Fruit fly (Drosophila melanogaster) whole organism, embryonic: Measurements from ENCODE around the gene TTLL4B.

ENCODE experiments used
- Blimp-1 ChIP-seq: fragments of 200-800 bp; sonication (Bioruptor generic); optimal IDR thresholded peaks from 3 replicates; lab custom pipeline; 2018; ENCODE audit warnings: missing biosample characterization, missing genetic modification characterization, mild to moderate bottlenecking, moderate library complexity, missing genetic modification reagents
- CG10267 ChIP-seq: fragments of 200-800 bp; sonication (Bioruptor generic); optimal IDR thresholded peaks from 2 replicates; lab custom pipeline; 2018; ENCODE audit warnings: missing biosample characterization, mild to moderate bottlenecking, missing genetic modification characterization, moderate library complexity
- CG11093 ChIP-seq: fragments of 200-800 bp; sonication (Bioruptor generic); IDR thresholded peaks from 3 replicates; pipeline ENCODE4 v1.3.6; 2022; ENCODE audit warnings: missing biosample characterization, missing genetic modification characterization
- CG11398 ChIP-seq: fragments of 200-800 bp; sonication (Bioruptor generic); optimal IDR thresholded peaks from 2 replicates; lab custom pipeline; 2016; ENCODE audit warnings: missing biosample characterization, missing genetic modification characterization
- CG1233 ChIP-seq: fragments of 200-800 bp; sonication (Bioruptor generic); optimal IDR thresholded peaks from 4 replicates; lab custom pipeline; 2018; ENCODE audit warnings: missing biosample characterization, mild to moderate bottlenecking, missing genetic modification characterization
- CG14050 ChIP-seq: fragments of 200-800 bp; sonication (Bioruptor generic); IDR thresholded peaks from 3 replicates; pipeline ENCODE4 v1.3.6; 2022; ENCODE audit warnings: missing biosample characterization, missing genetic modification characterization
- CG15269 ChIP-seq: fragments of 200-800 bp; sonication (Bioruptor generic); optimal IDR thresholded peaks from 2 replicates; lab custom pipeline; 2018; ENCODE audit warnings: missing biosample characterization, mild to moderate bottlenecking, missing genetic modification characterization, moderate library complexity
- CG1603 ChIP-seq: fragments of 200-800 bp; sonication (Bioruptor generic); optimal IDR thresholded peaks from 2 replicates; lab custom pipeline; 2019; ENCODE audit warnings: missing biosample characterization, mild to moderate bottlenecking, missing genetic modification characterization, moderate library complexity
- CG17568 ChIP-seq: fragments of 200-800 bp; sonication (Bioruptor generic); optimal IDR thresholded peaks from 2 replicates; lab custom pipeline; 2018; ENCODE audit warnings: missing biosample characterization, mild to moderate bottlenecking, missing genetic modification characterization, moderate library complexity
- CG18599 ChIP-seq: fragments of 200-800 bp; sonication (Bioruptor generic); optimal IDR thresholded peaks from 3 replicates; lab custom pipeline; 2017; ENCODE audit warnings: missing biosample characterization, missing genetic modification characterization, mild to moderate bottlenecking, moderate library complexity, missing genetic modification reagents
- CG2875 ChIP-seq: fragments of 200-800 bp; sonication (Bioruptor generic); optimal IDR thresholded peaks from 2 replicates; lab custom pipeline; 2017; ENCODE audit warnings: missing biosample characterization, mild to moderate bottlenecking, missing genetic modification characterization, missing genetic modification reagents
- CG31388 ChIP-seq: fragments of 200-800 bp; sonication (Bioruptor generic); optimal IDR thresholded peaks from 2 replicates; lab custom pipeline; 2016; ENCODE audit warnings: missing biosample characterization, missing genetic modification characterization
- CG33213 ChIP-seq: fragments of 200-800 bp; sonication (Bioruptor generic); optimal IDR thresholded peaks from 3 replicates; lab custom pipeline; 2016; ENCODE audit warnings: missing biosample characterization, missing genetic modification characterization
- CG34422 ChIP-seq: fragments of 200-800 bp; sonication (Bioruptor generic); IDR thresholded peaks from 3 replicates; pipeline ENCODE4 v1.3.6; 2022; ENCODE audit warnings: missing biosample characterization, missing genetic modification characterization
- CG3995 ChIP-seq: fragments of 200-800 bp; sonication (Bioruptor generic); optimal IDR thresholded peaks from 3 replicates; lab custom pipeline; 2016; ENCODE audit warnings: missing biosample characterization, missing genetic modification characterization
- CG4282 ChIP-seq: fragments of 200-800 bp; sonication (Bioruptor generic); optimal IDR thresholded peaks from 2 replicates; lab custom pipeline; 2016; ENCODE audit warnings: missing biosample characterization, missing genetic modification characterization
- CG6254 ChIP-seq: fragments of 200-800 bp; sonication (Bioruptor generic); optimal IDR thresholded peaks from 3 replicates; lab custom pipeline; 2017; ENCODE audit warnings: mild to moderate bottlenecking, missing biosample characterization, missing genetic modification reagents, missing genetic modification characterization
- CG7556 ChIP-seq: fragments of 200-800 bp; sonication (Bioruptor generic); optimal IDR thresholded peaks from 2 replicates; lab custom pipeline; 2017; ENCODE audit warnings: missing biosample characterization, mild to moderate bottlenecking, missing genetic modification characterization
- CG7839 ChIP-seq: fragments of 200-800 bp; sonication (Bioruptor generic); optimal IDR thresholded peaks from 3 replicates; lab custom pipeline; 2018; ENCODE audit warnings: missing biosample characterization, mild to moderate bottlenecking, missing genetic modification characterization, moderate library complexity
- CG7928 ChIP-seq: fragments of 200-800 bp; sonication (Bioruptor generic); optimal IDR thresholded peaks from 2 replicates; lab custom pipeline; 2017; ENCODE audit warnings: missing biosample characterization, mild to moderate bottlenecking, missing genetic modification characterization
- CG8388 ChIP-seq: fragments of 200-800 bp; sonication (Bioruptor generic); optimal IDR thresholded peaks from 2 replicates; lab custom pipeline; 2019; ENCODE audit warnings: missing biosample characterization, mild to moderate bottlenecking, missing genetic modification characterization, moderate library complexity
- CG9876 ChIP-seq: fragments of 200-800 bp; sonication (Bioruptor generic); optimal IDR thresholded peaks from 2 replicates; lab custom pipeline; 2016; ENCODE audit warnings: missing biosample characterization, missing genetic modification characterization
- D19A ChIP-seq: fragments of 200-800 bp; optimal IDR thresholded peaks from 3 replicates; lab custom pipeline; 2019; ENCODE audit warnings: missing biosample characterization, mild to moderate bottlenecking, missing genetic modification characterization, moderate library complexity
- Ets65A ChIP-seq: fragments of 200-800 bp; sonication (Bioruptor generic); peaks from one replicate; lab custom pipeline; 2016; ENCODE audit warnings: missing biosample characterization, missing genetic modification characterization
- Fer3 ChIP-seq: fragments of 200-800 bp; sonication (Bioruptor generic); optimal IDR thresholded peaks from 2 replicates; lab custom pipeline; 2018; ENCODE audit warnings: missing biosample characterization, mild to moderate bottlenecking, missing genetic modification characterization, moderate library complexity
- GATAe ChIP-seq: fragments of 200-800 bp; sonication (Bioruptor generic); conservative IDR thresholded peaks from 2 replicates; pipeline ENCODE4 v1.3.6; 2022; ENCODE audit warnings: missing biosample characterization, missing genetic modification characterization
- HLH54F ChIP-seq: fragments of 200-800 bp; sonication (Bioruptor generic); optimal IDR thresholded peaks from 3 replicates; lab custom pipeline; 2016; ENCODE audit warnings: missing biosample characterization, missing genetic modification characterization
- Myb ChIP-seq: fragments of 200-800 bp; sonication (Bioruptor generic); optimal IDR thresholded peaks from 2 replicates; lab custom pipeline; 2016; ENCODE audit warnings: missing biosample characterization, missing genetic modification characterization
- Oaz ChIP-seq: fragments of 200-800 bp; sonication (Bioruptor generic); IDR thresholded peaks from 2 replicates; pipeline ENCODE4 v1.3.6; 2022; ENCODE audit warnings: missing biosample characterization, missing genetic modification characterization
- Oli ChIP-seq: fragments of 200-800 bp; sonication (Bioruptor generic); optimal IDR thresholded peaks from 2 replicates; lab custom pipeline; 2018; ENCODE audit warnings: missing biosample characterization, mild to moderate bottlenecking, missing genetic modification characterization, moderate library complexity
- Opbp ChIP-seq: fragments of 200-800 bp; sonication (Bioruptor generic); IDR thresholded peaks from 3 replicates; pipeline ENCODE4 v1.3.6; 2022; ENCODE audit warnings: missing biosample characterization, missing genetic modification characterization; ENCODE audit not compliant: partially characterized antibody
- Sox100B ChIP-seq: fragments of 200-800 bp; sonication (Bioruptor generic); optimal IDR thresholded peaks from 3 replicates; lab custom pipeline; 2018; ENCODE audit warnings: missing biosample characterization, mild to moderate bottlenecking, missing genetic modification characterization
- Xrp1 ChIP-seq: fragments of 200-800 bp; sonication (Bioruptor generic); IDR thresholded peaks from 2 replicates; pipeline ENCODE4 v1.3.6; 2022; ENCODE audit warnings: missing biosample characterization, missing genetic modification characterization
- bbx ChIP-seq: fragments of 200-800 bp; sonication (Bioruptor generic); IDR thresholded peaks from 2 replicates; pipeline ENCODE4 v1.3.6; 2022; ENCODE audit warnings: missing biosample characterization, missing genetic modification characterization; ENCODE audit not compliant: partially characterized antibody
- bowl ChIP-seq: fragments of 200-800 bp; sonication (Bioruptor generic); IDR thresholded peaks from 2 replicates; pipeline ENCODE4 v1.3.6; 2022; ENCODE audit warnings: missing biosample characterization, missing genetic modification characterization
- croc ChIP-seq: fragments of 200-800 bp; sonication (Bioruptor generic); conservative IDR thresholded peaks from 3 replicates; pipeline ENCODE4 v1.3.6; 2022; ENCODE audit warnings: missing biosample characterization, missing genetic modification characterization
- disco-r ChIP-seq: fragments of 200-800 bp; sonication (Bioruptor generic); optimal IDR thresholded peaks from 2 replicates; lab custom pipeline; 2016; ENCODE audit warnings: missing biosample characterization, missing genetic modification characterization
- dpn ChIP-seq, 2 experiments: fragments of 200-800 bp; sonication (Bioruptor generic); optimal IDR thresholded peaks; 3 replicates each; lab custom pipeline; 2016; ENCODE audit warnings: missing biosample characterization in 2 of 2, missing genetic modification characterization in 2 of 2
- ems ChIP-seq: fragments of 200-800 bp; sonication (Bioruptor generic); optimal IDR thresholded peaks from 3 replicates; lab custom pipeline; 2016; ENCODE audit warnings: missing biosample characterization, missing genetic modification characterization
- hth ChIP-seq: fragments of >200 bp; optimal IDR thresholded peaks from 2 replicates; lab custom pipeline; 2017; ENCODE audit warnings: inconsistent platforms
- inv ChIP-seq: fragments of 200-800 bp; sonication (Bioruptor generic); IDR thresholded peaks from 2 replicates; pipeline ENCODE4 v1.3.6; 2022; ENCODE audit warnings: missing biosample characterization, missing genetic modification characterization; ENCODE audit not compliant: partially characterized antibody
- nau ChIP-seq: fragments of 200-800 bp; sonication (Bioruptor generic); optimal IDR thresholded peaks from 3 replicates; lab custom pipeline; 2017; ENCODE audit warnings: missing biosample characterization, mild to moderate bottlenecking, missing genetic modification characterization, missing genetic modification reagents
- prd ChIP-seq, 3 experiments: fragments of >200 bp in 2 of 3; fragments of 200-800 bp in 1 of 3; sonication (Bioruptor generic) in 1 of 3; optimal IDR thresholded peaks in 2 of 3; IDR thresholded peaks in 1 of 3; 2 replicates in 2 of 3; 3 replicates in 1 of 3; pipeline versions ENCODE4 v1.3.6 to Lab custom; 2017 to 2022; ENCODE audit warnings: missing biosample characterization in 1 of 3, missing genetic modification characterization in 1 of 3
- pros ChIP-seq: fragments of 200-800 bp; sonication (Bioruptor generic); optimal IDR thresholded peaks from 3 replicates; lab custom pipeline; 2019; ENCODE audit warnings: missing biosample characterization, mild to moderate bottlenecking, missing genetic modification characterization, moderate library complexity
- psq ChIP-seq: fragments of 200-800 bp; sonication (Bioruptor generic); optimal IDR thresholded peaks from 2 replicates; lab custom pipeline; 2017; ENCODE audit warnings: missing biosample characterization, missing genetic modification characterization
- pum ChIP-seq: fragments of 200-800 bp; sonication (Bioruptor generic); optimal IDR thresholded peaks from 2 replicates; lab custom pipeline; 2016; ENCODE audit warnings: missing biosample characterization, missing genetic modification characterization
- run ChIP-seq: fragments of 200-800 bp; sonication (Bioruptor generic); optimal IDR thresholded peaks from 3 replicates; lab custom pipeline; 2018; ENCODE audit warnings: missing biosample characterization, mild to moderate bottlenecking, missing genetic modification characterization
- sens ChIP-seq: fragments of 200-800 bp; sonication (Bioruptor generic); peaks from one replicate; lab custom pipeline; 2016; ENCODE audit warnings: missing biosample characterization, missing genetic modification characterization
- seq ChIP-seq: fragments of 200-800 bp; sonication (Bioruptor generic); IDR thresholded peaks from 2 replicates; pipeline ENCODE4 v1.3.6; 2022; ENCODE audit warnings: missing biosample characterization, missing genetic modification characterization
- slbo ChIP-seq: fragments of 200-800 bp; sonication (Bioruptor generic); IDR thresholded peaks from 2 replicates; pipeline ENCODE4 v1.3.6; 2022; ENCODE audit warnings: missing biosample characterization, missing genetic modification characterization
- stwl ChIP-seq: fragments of 200-800 bp; sonication (Bioruptor generic); optimal IDR thresholded peaks from 3 replicates; lab custom pipeline; 2018; ENCODE audit warnings: missing biosample characterization, mild to moderate bottlenecking, missing genetic modification characterization, moderate library complexity
- twi ChIP-seq: fragments of 200-800 bp; optimal IDR thresholded peaks from 2 replicates; lab custom pipeline; 2019; ENCODE audit warnings: missing biosample characterization, mild to moderate bottlenecking, missing genetic modification characterization, moderate library complexity

The TTLL4B gene

DNA sequence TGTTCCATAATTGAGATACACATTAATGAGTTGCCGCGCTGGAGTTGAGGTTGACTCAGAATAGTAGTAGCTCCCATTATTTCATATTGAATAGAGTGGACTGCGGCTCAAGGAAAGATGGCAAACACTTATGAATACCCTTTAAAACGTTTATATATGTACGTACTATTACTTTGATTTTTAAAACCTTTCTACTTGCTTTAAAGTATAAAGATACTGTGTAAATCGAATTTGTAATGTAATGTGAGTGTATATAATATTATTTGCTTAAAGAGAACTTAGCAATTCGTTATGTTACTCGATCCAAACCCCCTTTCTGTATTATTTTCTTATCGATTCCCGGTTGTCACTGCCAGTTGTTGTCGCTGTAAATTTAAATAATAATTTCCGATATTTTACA is 11.2 kb upstream of the TTLL4B start (continued):
- TF ChIP-seq hth (no peak), GATAe (GFP tag; lab: Robert Waterston, UW) (no peak), CG1603 (tag; lab: Kevin White, UChicago) (peak; percentile 59), Fer3 (tag; lab: Kevin White, UChicago) (no peak), CG34422 (GFP tag; lab: Robert Waterston, UW) (peak; percentile 21; the same call in 1 of the 3 replicates), CG8388 (GFP tag; lab: Kevin White, UChicago) (peak; percentile 67), D19A (tag; lab: Kevin White, UChicago) (peak; percentile 97), inv (GFP tag; lab: Robert Waterston, UW) (no peak), stwl (tag; lab: Kevin White, UChicago) (no peak), twi (tag; lab: Kevin White, UChicago) (peak; percentile 9), CG17568 (GFP tag; lab: Kevin White, UChicago) (no peak), sens (peak; percentile 89), CG7839 (tag; lab: Kevin White, UChicago) (peak; percentile 63), bowl (no peak), CG6254 (GFP tag; lab: Kevin White, UChicago) (peak; percentile 5), Blimp-1 (GFP tag; lab: Kevin White, UChicago) (peak; percentile 71), prd (optimal IDR thresholded peaks at IDR 0.05; lab: Kevin White, UChicago) (no peak), prd (GFP tag; IDR thresholded peaks at IDR 0.05; lab: Robert Waterston, UW) (peak; percentile 20; the same call in 1 of the 3 replicates), disco-r (GFP tag; lab: Kevin White, UChicago) (no peak), Xrp1 (GFP tag; lab: Robert Waterston, UW) (peak; percentile 46; the same call in 1 of the 2 replicates), CG31388 (GFP tag; lab: Kevin White, UChicago) (no peak), Myb (no peak), Sox100B (GFP tag; lab: Kevin White, UChicago) (peak; percentile 45), Oli (peak; percentile 59), pros (no peak), Ets65A (no peak), psq (GFP tag; lab: Kevin White, UChicago) (no peak), HLH54F (GFP tag; lab: Kevin White, UChicago) (no peak), nau (no peak), CG33213 (no peak), CG10267 (tag; lab: Kevin White, UChicago) (peak; percentile 63), dpn (GFP tag; optimal IDR thresholded peaks at IDR 0.05; lab: Kevin White, UChicago) (no peak), CG14050 (no peak), CG1233 (GFP tag; lab: Kevin White, UChicago) (no peak), CG4282 (GFP tag; lab: Kevin White, UChicago) (no peak), CG7928 (GFP tag; lab: Kevin White, UChicago) (no peak)

DNA sequence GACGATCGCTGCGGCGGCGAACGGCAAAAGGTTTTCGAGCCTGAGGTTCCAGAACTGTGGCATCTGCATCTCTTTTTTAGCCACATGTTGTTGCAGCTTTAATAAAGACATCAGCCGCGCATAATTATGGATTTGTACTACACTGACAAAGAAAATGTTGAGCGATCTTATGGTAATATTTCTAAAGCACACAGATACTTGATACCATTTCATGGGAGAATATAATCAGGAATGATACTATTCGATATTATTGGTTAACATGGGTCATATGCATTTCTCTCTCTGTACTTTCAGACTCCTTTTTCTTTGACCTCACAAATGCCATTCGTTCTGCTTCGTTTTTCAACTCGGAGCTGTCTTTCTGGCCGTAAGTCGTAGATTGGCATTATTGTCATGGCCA is 10.3 kb upstream of the TTLL4B start:
- peak; percentile 48 for TF ChIP-seq croc (GFP tag; lab: Robert Waterston, UW)
- no peak for TF ChIP-seq prd (optimal IDR thresholded peaks at IDR 0.05; lab: Kevin White, UChicago)
- peak; percentile 84; the same call in 2 of the 3 replicates for TF ChIP-seq prd (GFP tag; IDR thresholded peaks at IDR 0.05; lab: Robert Waterston, UW)
- TF ChIP-seq CG11398 = no peak
- TF ChIP-seq CG3995 (GFP tag; lab: Kevin White, UChicago) = no peak
- no peak for TF ChIP-seq run (tag; lab: Kevin White, UChicago)
- no peak for TF ChIP-seq slbo
- no peak for TF ChIP-seq CG11093
- TF ChIP-seq CG7556 (GFP tag; lab: Kevin White, UChicago) = peak; percentile 12
- no peak for TF ChIP-seq CG15269 (tag; lab: Kevin White, UChicago)
- peak; percentile 38 for TF ChIP-seq CG2875 (GFP tag; lab: Kevin White, UChicago)
- TF ChIP-seq CG9876 (GFP tag; lab: Kevin White, UChicago) = no peak
- TF ChIP-seq CG18599 = no peak
- no peak for TF ChIP-seq Opbp (GFP tag; lab: Robert Waterston, UW)
- TF ChIP-seq seq (GFP tag; lab: Robert Waterston, UW) = no peak
- no peak for TF ChIP-seq Oaz
- no peak for TF ChIP-seq bbx (GFP tag; lab: Robert Waterston, UW)
- TF ChIP-seq pum (GFP tag; lab: Kevin White, UChicago) = peak; percentile 31
- TF ChIP-seq ems (GFP tag; lab: Kevin White, UChicago) = no peak
